Worm (Caenorhabditis elegans) whole organism, late embryonic: ENCODE data around the gene cyb-2.1.

Experiments
- ceh-22 ChIP-seq: sonication (generic microtip); optimal IDR thresholded peaks from 2 replicates; lab custom pipeline; 2017; ENCODE audit warnings: missing biosample characterization, missing genetic modification characterization
- ceh-9 ChIP-seq: sonication (generic microtip); optimal IDR thresholded peaks from 2 replicates; lab custom pipeline; 2016; ENCODE audit warnings: mild to moderate bottlenecking, missing genetic modification characterization, inconsistent platforms, missing compliant biosample characterization
- elt-2 ChIP-seq: sonication (generic microtip); optimal IDR thresholded peaks from 2 replicates; lab custom pipeline; 2016; ENCODE audit warnings: missing genetic modification reagents, missing genetic modification characterization, missing compliant biosample characterization
- lin-11 ChIP-seq: fragments of 200-800 bp; sonication (Bioruptor generic); optimal IDR thresholded peaks from 2 replicates; lab custom pipeline; 2018; ENCODE audit warnings: mild to moderate bottlenecking, missing genetic modification characterization, missing compliant biosample characterization
- nfya-1 ChIP-seq: sonication (generic microtip); optimal IDR thresholded peaks from 2 replicates; lab custom pipeline; 2017; ENCODE audit warnings: missing genetic modification characterization, mild to moderate bottlenecking, missing compliant biosample characterization, antibody characterized with exemption, moderate library complexity
- nhr-11 ChIP-seq: fragments of 150-350 bp; optimal IDR thresholded peaks from 2 replicates; lab custom pipeline; 2014; ENCODE audit warnings: missing biosample characterization, missing genetic modification characterization
- pat-9 ChIP-seq: fragments of 200-800 bp; sonication (Bioruptor generic); optimal IDR thresholded peaks from 2 replicates; lab custom pipeline; 2018; ENCODE audit warnings: mild to moderate bottlenecking, missing genetic modification characterization, moderate library complexity, missing compliant biosample characterization
- pax-1 ChIP-seq: fragments of 150-350 bp; optimal IDR thresholded peaks from 2 replicates; lab custom pipeline; 2014; ENCODE audit warnings: missing biosample characterization, missing genetic modification characterization
- ref-2 ChIP-seq: sonication (generic microtip); optimal IDR thresholded peaks from 2 replicates; lab custom pipeline; 2016; ENCODE audit warnings: missing genetic modification characterization, missing compliant biosample characterization
- unc-86 ChIP-seq: sonication (generic microtip); optimal IDR thresholded peaks from 2 replicates; lab custom pipeline; 2016; ENCODE audit warnings: missing genetic modification characterization, missing compliant biosample characterization
- ztf-16 ChIP-seq: sonication (generic microtip); optimal IDR thresholded peaks from 2 replicates; lab custom pipeline; 2017; ENCODE audit warnings: missing genetic modification characterization, missing compliant biosample characterization

Gene cyb-2.1

ce11 chrIV:11036222-11036621 lies 50.4 kb downstream of the cyb-2.1 start, which contains the start of gene fkb-1:
Gene fkb-1 (plus strand): TSS chrIV:11036582.
- TF ChIP-seq lin-11 (tag; lab: Kevin White, UChicago) (no peak), ztf-16 (tag; lab: Kevin White, UChicago) (no peak), pax-1 (peak; percentile 60), nfya-1 (tag; lab: Kevin White, UChicago) (peak; percentile 35), pat-9 (tag; lab: Kevin White, UChicago) (no peak), ceh-22 (tag; lab: Kevin White, UChicago) (no peak), elt-2 (peak; percentile 19), ceh-9 (tag; lab: Kevin White, UChicago) (no peak), nhr-11 (tag; lab: Kevin White, UChicago) (no peak), unc-86 (tag; lab: Kevin White, UChicago) (no peak), ref-2 (no peak)
